Fruit fly (Drosophila melanogaster) whole organism: Measurements from ENCODE around the gene D1.

Experiments used
- EcR ChIP-seq, 2 experiments: fragments of >200 bp; optimal IDR thresholded peaks; 2 replicates each; lab custom pipeline; 2017; ENCODE audit warnings: missing biosample characterization in 2 of 2, missing genetic modification characterization in 2 of 2, missing genetic modification reagents in 2 of 2
- psq ChIP-seq: fragments of >200 bp; optimal IDR thresholded peaks from 2 replicates; lab custom pipeline; 2017
- usp ChIP-seq: fragments of >200 bp; optimal IDR thresholded peaks from 2 replicates; lab custom pipeline; 2017; ENCODE audit warnings: missing biosample characterization, missing genetic modification characterization, mixed read lengths

DNA sequence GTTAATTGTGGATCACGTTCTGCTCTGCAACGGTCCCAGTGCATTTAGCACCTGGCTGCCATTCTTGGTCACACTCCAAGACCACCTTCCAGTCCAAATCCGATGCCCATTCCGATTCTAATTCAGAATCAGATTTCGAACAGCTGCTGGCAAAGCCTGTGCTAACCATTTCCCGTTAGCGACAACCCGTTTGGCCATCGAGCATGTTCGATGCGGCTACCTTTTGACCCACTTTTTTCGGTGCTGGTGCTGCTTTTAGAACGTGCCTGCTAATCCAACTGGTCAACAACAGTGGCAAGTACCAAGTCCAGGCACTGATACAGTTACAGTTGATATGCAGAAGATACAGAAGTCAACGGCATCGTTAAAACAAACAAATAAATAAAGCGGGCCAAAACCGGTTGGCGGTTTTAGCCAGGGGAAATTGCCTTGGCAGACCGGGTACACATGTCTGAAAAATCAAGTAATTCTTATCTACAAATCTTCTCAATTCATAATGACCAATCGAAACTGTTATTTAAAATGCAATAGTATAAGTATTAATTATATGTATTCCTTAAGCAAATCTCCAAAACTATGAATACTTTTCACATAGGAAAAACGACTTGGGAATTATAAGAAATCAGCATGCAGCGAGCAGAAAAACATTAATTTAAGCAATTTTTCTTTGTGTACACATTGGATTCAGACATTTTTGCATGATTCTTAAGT, 8.7 kb upstream of the D1 start:
- TF ChIP-seq usp (GFP tag; lab: Kevin White, UChicago) (no peak), EcR (GFP tag; optimal IDR thresholded peaks at IDR 0.05; lab: Kevin White, UChicago) (no peak), psq (lab: Kevin White, UChicago) (no peak)
